Worm (Caenorhabditis elegans) whole organism, young adult: ENCODE measurements around the gene W07B8.4.

Experiments used
- B0019.2 ChIP-seq: fragments of 200-800 bp; sonication (Bioruptor generic); conservative IDR thresholded peaks from 2 replicates; pipeline ENCODE4 v1.3.6; 2022; ENCODE audit warnings: missing genetic modification reagents, missing genetic modification characterization, missing compliant biosample characterization
- B0035.1 ChIP-seq: sonication (generic microtip); optimal IDR thresholded peaks from 2 replicates; lab custom pipeline; 2016; ENCODE audit warnings: missing genetic modification characterization, mild to moderate bottlenecking, missing compliant biosample characterization, missing genotype, missing genetic modification reagents
- D2030.7 ChIP-seq: fragments of 200-800 bp; sonication (Bioruptor generic); IDR thresholded peaks from 2 replicates; pipeline ENCODE4 v1.3.6; 2022; ENCODE audit warnings: missing genetic modification reagents, missing genetic modification characterization, missing compliant biosample characterization
- F23B12.7 ChIP-seq: sonication (generic microtip); optimal IDR thresholded peaks from 2 replicates; lab custom pipeline; 2017; ENCODE audit warnings: missing genetic modification characterization, mild to moderate bottlenecking, missing compliant biosample characterization, antibody characterized with exemption, moderate library complexity; ENCODE audit not compliant: insufficient read depth
- F52B5.7 ChIP-seq: sonication (generic microtip); optimal IDR thresholded peaks from 2 replicates; lab custom pipeline; 2016; ENCODE audit warnings: mild to moderate bottlenecking, missing genetic modification characterization, missing compliant biosample characterization
- K12H6.12 ChIP-seq: fragments of 200-800 bp; sonication (Bioruptor generic); optimal IDR thresholded peaks from 2 replicates; lab custom pipeline; 2018; ENCODE audit warnings: mild to moderate bottlenecking, missing genetic modification characterization, missing compliant biosample characterization
- T07F8.4 ChIP-seq: sonication (generic microtip); optimal IDR thresholded peaks from 2 replicates; lab custom pipeline; 2016; ENCODE audit warnings: mild to moderate bottlenecking, missing genetic modification characterization, moderate library complexity, missing compliant biosample characterization
- Y53G8AR.9 ChIP-seq: fragments of 200-800 bp; sonication (Bioruptor generic); conservative IDR thresholded peaks from 2 replicates; pipeline ENCODE4 v1.3.6; 2022; ENCODE audit warnings: missing genetic modification reagents, missing genetic modification characterization, missing compliant biosample characterization
- Y67H2A.10 ChIP-seq: fragments of 200-800 bp; sonication (Bioruptor generic); conservative IDR thresholded peaks from 2 replicates; pipeline ENCODE4 v1.3.6; 2022; ENCODE audit warnings: missing genetic modification reagents, missing genetic modification characterization, missing compliant biosample characterization
- akir-1 ChIP-seq: fragments of 200-800 bp; sonication (Bioruptor generic); optimal IDR thresholded peaks from 2 replicates; lab custom pipeline; 2018; ENCODE audit warnings: mild to moderate bottlenecking, missing genetic modification characterization, moderate library complexity, missing compliant biosample characterization
- aptf-2 ChIP-seq: fragments of 200-800 bp; sonication (Bioruptor generic); conservative IDR thresholded peaks from 2 replicates; pipeline ENCODE4 v1.3.6; 2022; ENCODE audit warnings: missing genetic modification reagents, missing genetic modification characterization, missing compliant biosample characterization
- attf-6 ChIP-seq: fragments of 200-800 bp; sonication (Bioruptor generic); IDR thresholded peaks from 2 replicates; pipeline ENCODE4 v1.3.6; 2022; ENCODE audit warnings: missing genetic modification reagents, missing genetic modification characterization, missing compliant biosample characterization
- ceh-100 ChIP-seq: fragments of 200-800 bp; sonication (Bioruptor generic); IDR thresholded peaks from 2 replicates; pipeline ENCODE4 v1.3.6; 2022; ENCODE audit warnings: missing genetic modification reagents, missing genetic modification characterization, missing compliant biosample characterization
- dpl-1 ChIP-seq: fragments of 150-350 bp; optimal IDR thresholded peaks from 2 replicates; lab custom pipeline; 2014; ENCODE audit warnings: missing biosample characterization, missing genetic modification reagents, missing genetic modification characterization
- egl-18 ChIP-seq: fragments of 200-800 bp; sonication (Bioruptor generic); IDR thresholded peaks from 2 replicates; pipeline ENCODE4 v1.3.6; 2022; ENCODE audit warnings: missing genetic modification reagents, missing genetic modification characterization, missing compliant biosample characterization
- ekl-4 ChIP-seq: fragments of 200-800 bp; sonication (Bioruptor generic); IDR thresholded peaks from 2 replicates; pipeline ENCODE4 v1.3.6; 2022; ENCODE audit warnings: missing genetic modification reagents, missing genetic modification characterization, missing compliant biosample characterization
- fkh-3 ChIP-seq: sonication (generic microtip); optimal IDR thresholded peaks from 2 replicates; lab custom pipeline; 2016; ENCODE audit warnings: mild to moderate bottlenecking, missing genetic modification characterization, missing compliant biosample characterization
- gei-17 ChIP-seq: fragments of 200-800 bp; sonication (Bioruptor generic); optimal IDR thresholded peaks from 2 replicates; lab custom pipeline; 2018; ENCODE audit warnings: mild to moderate bottlenecking, missing genetic modification characterization, missing compliant biosample characterization
- hmg-1.2 ChIP-seq: fragments of 200-800 bp; sonication (Bioruptor generic); IDR thresholded peaks from 2 replicates; pipeline ENCODE4 v1.3.6; 2022; ENCODE audit warnings: missing genetic modification reagents, missing genetic modification characterization, missing compliant biosample characterization
- hrde-1 ChIP-seq: sonication (generic microtip); optimal IDR thresholded peaks from 2 replicates; lab custom pipeline; 2016; ENCODE audit warnings: missing genetic modification characterization, mild to moderate bottlenecking, missing compliant biosample characterization, moderate library complexity, missing genotype, missing genetic modification reagents, borderline replicate concordance
- let-526 ChIP-seq: fragments of 200-800 bp; sonication (Bioruptor generic); IDR thresholded peaks from 2 replicates; pipeline ENCODE4 v1.3.6; 2022; ENCODE audit warnings: missing genetic modification reagents, missing genetic modification characterization, missing compliant biosample characterization
- let-607 ChIP-seq, 2 experiments: fragments of 200-800 bp in 1 of 2; sonication (Bioruptor generic) in 1 of 2; sonication (generic microtip) in 1 of 2; optimal IDR thresholded peaks; 2 replicates each; lab custom pipeline; 2016 to 2018; ENCODE audit warnings: mild to moderate bottlenecking in 2 of 2, missing compliant biosample characterization in 2 of 2, missing genetic modification characterization in 2 of 2, moderate library complexity in 2 of 2, missing genotype in 1 of 2
- lin-40 ChIP-seq: sonication (generic microtip); optimal IDR thresholded peaks from 2 replicates; lab custom pipeline; 2016; ENCODE audit warnings: missing genetic modification characterization, mild to moderate bottlenecking, missing compliant biosample characterization, missing genotype, missing genetic modification reagents
- lsl-1 ChIP-seq: fragments of 200-800 bp; sonication (Bioruptor generic); optimal IDR thresholded peaks from 2 replicates; lab custom pipeline; 2018; ENCODE audit warnings: mild to moderate bottlenecking, missing genetic modification characterization, moderate library complexity, missing compliant biosample characterization
- madf-8 ChIP-seq: fragments of 200-800 bp; sonication (Bioruptor generic); conservative IDR thresholded peaks from 2 replicates; pipeline ENCODE4 v1.3.6; 2022; ENCODE audit warnings: missing genetic modification reagents, missing genetic modification characterization, missing compliant biosample characterization
- mel-28 ChIP-seq: sonication (generic microtip); optimal IDR thresholded peaks from 2 replicates; lab custom pipeline; 2016; ENCODE audit warnings: borderline replicate concordance, mild to moderate bottlenecking, missing genetic modification characterization, missing compliant biosample characterization
- mes-4 ChIP-seq: sonication (generic microtip); optimal IDR thresholded peaks from 2 replicates; lab custom pipeline; 2016; ENCODE audit warnings: missing genotype, missing genetic modification characterization, missing compliant biosample characterization
- mxl-1 ChIP-seq: sonication (generic microtip); optimal IDR thresholded peaks from 2 replicates; lab custom pipeline; 2016; ENCODE audit warnings: missing genetic modification characterization, missing compliant biosample characterization
- nfyb-1 ChIP-seq: fragments of 200-800 bp; sonication (Bioruptor generic); IDR thresholded peaks from 2 replicates; pipeline ENCODE4 v1.3.6; 2022; ENCODE audit warnings: missing genetic modification reagents, missing genetic modification characterization, missing compliant biosample characterization
- nhr-120 ChIP-seq: fragments of 200-800 bp; sonication (Bioruptor generic); IDR thresholded peaks from 2 replicates; pipeline ENCODE4 v1.3.6; 2022; ENCODE audit warnings: missing genetic modification characterization, missing compliant biosample characterization
- sdz-38 ChIP-seq: sonication (generic microtip); optimal IDR thresholded peaks from 2 replicates; lab custom pipeline; 2016; ENCODE audit warnings: missing genotype, missing genetic modification characterization, missing compliant biosample characterization
- sea-2 ChIP-seq: fragments of 200-800 bp; sonication (Bioruptor generic); IDR thresholded peaks from 2 replicates; pipeline ENCODE4 v1.3.6; 2022; ENCODE audit warnings: missing genetic modification characterization, missing compliant biosample characterization
- snpc-3.4 ChIP-seq: sonication (generic microtip); optimal IDR thresholded peaks from 2 replicates; lab custom pipeline; 2017; ENCODE audit warnings: missing genetic modification characterization, mild to moderate bottlenecking, missing compliant biosample characterization, antibody characterized with exemption, moderate library complexity, missing genotype, missing genetic modification reagents
- tbx-9 ChIP-seq: sonication (generic microtip); optimal IDR thresholded peaks from 2 replicates; lab custom pipeline; 2016; ENCODE audit warnings: borderline replicate concordance, missing genetic modification characterization, inconsistent platforms, missing compliant biosample characterization
- unc-62 ChIP-seq: fragments of 150-350 bp; optimal IDR thresholded peaks from 2 replicates; lab custom pipeline; 2014; ENCODE audit warnings: missing biosample characterization, missing genetic modification reagents, missing genetic modification characterization
- ztf-25 ChIP-seq: fragments of 200-800 bp; sonication (Bioruptor generic); IDR thresholded peaks from 2 replicates; pipeline ENCODE4 v1.3.6; 2022; ENCODE audit warnings: missing genetic modification reagents, missing genetic modification characterization, missing compliant biosample characterization
- ztf-28 ChIP-seq: fragments of 200-800 bp; sonication (Bioruptor generic); IDR thresholded peaks from 2 replicates; pipeline ENCODE4 v1.3.6; 2022; ENCODE audit warnings: missing genetic modification reagents, missing genetic modification characterization, missing compliant biosample characterization

W07B8.4 gene

ce11 chrV:1112658-1113057 lies 19.1 kb downstream of the W07B8.4 start, which contains the start of gene Y50D4B.1:
Y50D4B.1 (plus strand) TSS chrV:1112958.
- TF ChIP-seq F23B12.7 (no peak), mxl-1 (tag; lab: Kevin White, UChicago) (no peak), lsl-1 (GFP tag; lab: Kevin White, UChicago) (no peak), mes-4 (tag; lab: Kevin White, UChicago) (no peak), madf-8 (GFP tag; lab: Robert Waterston, UW) (no peak), ztf-28 (GFP tag; lab: Robert Waterston, UW) (no peak), let-607 (tag; optimal IDR thresholded peaks at IDR 0.05; lab: Kevin White, UChicago) (no peak), lin-40 (no peak), hrde-1 (tag; lab: Kevin White, UChicago) (no peak), mel-28 (tag; lab: Kevin White, UChicago) (no peak)

- TF ChIP-seq akir-1 (no peak), T07F8.4 (no peak)
Observed at ce11 chrV:1112180-1112579, 19.6 kb downstream of the W07B8.4 start.

ce11 chrV:1102569-1102968 lies 29.2 kb downstream of the W07B8.4 start:
- TF ChIP-seq sea-2: no peak
- TF ChIP-seq nhr-120 (GFP tag; lab: Robert Waterston, UW): no peak
- TF ChIP-seq egl-18 (GFP tag; lab: Robert Waterston, UW): no peak
- no peak for TF ChIP-seq B0019.2
- TF ChIP-seq gei-17 (GFP tag; lab: Kevin White, UChicago): no peak
- TF ChIP-seq let-526 (GFP tag; lab: Robert Waterston, UW): no peak
- no peak for TF ChIP-seq ekl-4
- TF ChIP-seq ztf-25 (GFP tag; lab: Robert Waterston, UW): no peak
- no peak for TF ChIP-seq aptf-2 (GFP tag; lab: Robert Waterston, UW)
- TF ChIP-seq let-607 (tag; optimal IDR thresholded peaks at IDR 0.05; lab: Kevin White, UChicago): no peak
- TF ChIP-seq, all 124 proteins: peak for 0

- TF ChIP-seq F52B5.7 (tag; lab: Kevin White, UChicago): no peak
- TF ChIP-seq dpl-1 (GFP tag; lab: Kevin White, UChicago): no peak
- no peak for TF ChIP-seq hmg-1.2
- TF ChIP-seq madf-8 (GFP tag; lab: Robert Waterston, UW): no peak
- TF ChIP-seq tbx-9 (tag; lab: Kevin White, UChicago): no peak
- TF ChIP-seq gei-17 (GFP tag; lab: Kevin White, UChicago): no peak
- no peak for TF ChIP-seq sdz-38 (tag; lab: Kevin White, UChicago)
Observed at ce11 chrV:1100280-1100679, 31.4 kb downstream of the W07B8.4 start, which contains the start of gene Y50D4B.2. Y50D4B.2 (plus strand) TSS chrV:1100580.

- TF ChIP-seq D2030.7 (no peak), ceh-100 (GFP tag; lab: Robert Waterston, UW) (no peak), lsl-1 (GFP tag; lab: Kevin White, UChicago) (no peak), egl-18 (GFP tag; lab: Robert Waterston, UW) (no peak), sea-2 (no peak), Y53G8AR.9 (GFP tag; lab: Robert Waterston, UW) (no peak), B0035.1 (tag; lab: Kevin White, UChicago) (no peak), attf-6 (GFP tag; lab: Robert Waterston, UW) (no peak), hrde-1 (tag; lab: Kevin White, UChicago) (no peak), nfyb-1 (GFP tag; lab: Robert Waterston, UW) (no peak), Y67H2A.10 (no peak), ztf-28 (GFP tag; lab: Robert Waterston, UW) (no peak), K12H6.12 (tag; lab: Kevin White, UChicago) (no peak), unc-62 (GFP tag; lab: Kevin White, UChicago) (no peak), fkh-3 (tag; lab: Kevin White, UChicago) (no peak), snpc-3.4 (no peak)
Observed at ce11 chrV:1092359-1092758, 39.4 kb downstream of the W07B8.4 start, which contains the start of gene Y50D4B.4. Y50D4B.4 (plus strand) TSS chrV:1092659.
